Worm (Caenorhabditis elegans) whole organism, L1 larva: ENCODE results near the gene Y48A6B.7.

Source experiments
- C04F5.9 ChIP-seq: sonication (generic microtip); optimal IDR thresholded peaks from 2 replicates; lab custom pipeline; 2016; ENCODE audit warnings: missing genetic modification characterization, missing compliant biosample characterization
- C34B4.2 ChIP-seq: sonication (generic microtip); optimal IDR thresholded peaks from 2 replicates; lab custom pipeline; 2017; ENCODE audit warnings: mild to moderate bottlenecking, missing genetic modification characterization, missing compliant biosample characterization
- F16B12.6 ChIP-seq: fragments of 150-350 bp; optimal IDR thresholded peaks from 2 replicates; lab custom pipeline; 2014; ENCODE audit warnings: missing biosample characterization, missing genetic modification characterization
- Y116A8C.19 ChIP-seq: sonication (generic microtip); optimal IDR thresholded peaks from 2 replicates; lab custom pipeline; 2016; ENCODE audit warnings: missing compliant biosample characterization, missing genetic modification characterization, borderline replicate concordance
- aly-2 ChIP-seq: fragments of 150-350 bp; optimal IDR thresholded peaks from 2 replicates; lab custom pipeline; 2014; ENCODE audit warnings: missing biosample characterization, missing genetic modification characterization
- blmp-1 ChIP-seq: fragments of 150-350 bp; optimal IDR thresholded peaks from 2 replicates; lab custom pipeline; 2014; ENCODE audit warnings: missing biosample characterization, missing genetic modification characterization
- ceh-88 ChIP-seq: fragments of 200-800 bp; sonication (Bioruptor generic); IDR thresholded peaks from 2 replicates; pipeline ENCODE4 v1.3.6; 2022; ENCODE audit warnings: missing genetic modification characterization, missing compliant biosample characterization
- dpl-1 ChIP-seq, 3 experiments: fragments of 150-350 bp in 2 of 3; sonication (generic microtip) in 1 of 3; optimal IDR thresholded peaks; 2 replicates each; lab custom pipeline; 2014 to 2017; ENCODE audit warnings: missing biosample characterization in 3 of 3, missing genetic modification characterization in 3 of 3, missing genetic modification reagents in 3 of 3
- dsc-1 ChIP-seq: sonication (generic microtip); optimal IDR thresholded peaks from 2 replicates; lab custom pipeline; 2016; ENCODE audit warnings: mild to moderate bottlenecking, missing genetic modification characterization, missing compliant biosample characterization
- efl-1 ChIP-seq, 4 experiments: fragments of 150-350 bp; optimal IDR thresholded peaks in 3 of 4; peaks in 1 of 4; 1 replicate in 1 of 4; 2 replicates in 3 of 4; lab custom pipeline; 2014; ENCODE audit warnings: missing biosample characterization in 2 of 4, missing genetic modification characterization in 2 of 4, missing genetic modification reagents in 2 of 4
- egl-13 ChIP-seq: sonication (generic microtip); optimal IDR thresholded peaks from 2 replicates; lab custom pipeline; 2016; ENCODE audit warnings: missing genotype, missing genetic modification reagents, missing genetic modification characterization, missing compliant biosample characterization
- elt-2 ChIP-seq: sonication (generic microtip); optimal IDR thresholded peaks from 2 replicates; lab custom pipeline; 2016; ENCODE audit warnings: missing genetic modification characterization, mild to moderate bottlenecking, inconsistent platforms, missing compliant biosample characterization, missing genetic modification reagents
- elt-3 ChIP-seq, 6 experiments: fragments of 150-350 bp in 1 of 6; sonication (generic microtip); optimal IDR thresholded peaks; 2 replicates each; lab custom pipeline; 2017 to 2018; ENCODE audit warnings: missing biosample characterization in 6 of 6, missing genetic modification characterization in 6 of 6, inconsistent platforms in 1 of 6
- ets-5 ChIP-seq: fragments of 200-800 bp; sonication (Bioruptor generic); IDR thresholded peaks from 2 replicates; pipeline ENCODE4 v1.3.6; 2022; ENCODE audit warnings: missing genetic modification characterization, missing compliant biosample characterization
- fkh-10 ChIP-seq: sonication (generic microtip); optimal IDR thresholded peaks from 2 replicates; lab custom pipeline; 2017; ENCODE audit warnings: missing biosample characterization, missing genetic modification reagents, missing genetic modification characterization
- fkh-4 ChIP-seq: sonication (generic microtip); optimal IDR thresholded peaks from 2 replicates; lab custom pipeline; 2016; ENCODE audit warnings: missing compliant biosample characterization, missing genetic modification characterization, borderline replicate concordance
- fkh-8 ChIP-seq: sonication (generic microtip); optimal IDR thresholded peaks from 2 replicates; lab custom pipeline; 2016; ENCODE audit warnings: mild to moderate bottlenecking, missing genetic modification characterization, missing compliant biosample characterization
- grh-1 ChIP-seq: fragments of 200-800 bp; sonication (Bioruptor generic); IDR thresholded peaks from 2 replicates; pipeline ENCODE4 v1.3.6; 2022; ENCODE audit warnings: missing genetic modification reagents, missing genetic modification characterization, missing compliant biosample characterization
- hpl-2 ChIP-seq: fragments of 150-350 bp; optimal IDR thresholded peaks from 2 replicates; lab custom pipeline; 2014; ENCODE audit warnings: missing biosample characterization, missing genetic modification reagents, missing genetic modification characterization
- isw-1 ChIP-seq: fragments of 200-800 bp; sonication (Bioruptor generic); IDR thresholded peaks from 2 replicates; pipeline ENCODE4 v1.3.6; 2022; ENCODE audit warnings: missing genetic modification characterization, missing compliant biosample characterization
- lin-35 ChIP-seq, 2 experiments: fragments of 150-350 bp; optimal IDR thresholded peaks; 2 replicates each; lab custom pipeline; 2014; ENCODE audit warnings: missing biosample characterization in 2 of 2, missing genetic modification characterization in 2 of 2, missing genetic modification reagents in 2 of 2
- lin-39 ChIP-seq: fragments of 150-350 bp; optimal IDR thresholded peaks from 2 replicates; lab custom pipeline; 2014; ENCODE audit warnings: missing biosample characterization, missing genetic modification reagents, missing genetic modification characterization
- lir-3 ChIP-seq: sonication (generic microtip); optimal IDR thresholded peaks from 2 replicates; lab custom pipeline; 2016; ENCODE audit warnings: mild to moderate bottlenecking, missing genetic modification characterization, moderate library complexity, missing compliant biosample characterization; ENCODE audit not compliant: poor library complexity
- mab-9 ChIP-seq: fragments of 200-800 bp; sonication (Bioruptor generic); IDR thresholded peaks from 2 replicates; pipeline ENCODE4 v1.3.6; 2022; ENCODE audit warnings: missing genetic modification reagents, missing genetic modification characterization, missing compliant biosample characterization
- mef-2 ChIP-seq: fragments of 150-350 bp; optimal IDR thresholded peaks from 2 replicates; lab custom pipeline; 2014; ENCODE audit warnings: missing biosample characterization, missing genetic modification characterization
- nhr-11 ChIP-seq: fragments of 150-350 bp; optimal IDR thresholded peaks from 2 replicates; lab custom pipeline; 2014; ENCODE audit warnings: missing biosample characterization, missing genetic modification characterization
- nhr-12 ChIP-seq: sonication (generic microtip); optimal IDR thresholded peaks from 2 replicates; lab custom pipeline; 2017; ENCODE audit warnings: missing biosample characterization, missing genetic modification characterization
- nhr-19 ChIP-seq: fragments of 200-800 bp; sonication (Bioruptor generic); conservative IDR thresholded peaks from 2 replicates; pipeline ENCODE4 v1.3.6; 2022; ENCODE audit warnings: missing genetic modification characterization, missing compliant biosample characterization
- nhr-20 ChIP-seq: sonication (generic microtip); optimal IDR thresholded peaks from 2 replicates; lab custom pipeline; 2016; ENCODE audit warnings: mild to moderate bottlenecking, missing genetic modification characterization, missing compliant biosample characterization
- nhr-28 ChIP-seq: fragments of 150-350 bp; optimal IDR thresholded peaks from 2 replicates; lab custom pipeline; 2014; ENCODE audit warnings: missing biosample characterization, missing genetic modification characterization
- nhr-47 ChIP-seq: sonication (generic microtip); optimal IDR thresholded peaks from 2 replicates; lab custom pipeline; 2016; ENCODE audit warnings: mild to moderate bottlenecking, missing genetic modification characterization, moderate library complexity, missing compliant biosample characterization
- nhr-71 ChIP-seq: sonication (generic microtip); optimal IDR thresholded peaks from 2 replicates; lab custom pipeline; 2016; ENCODE audit warnings: mild to moderate bottlenecking, missing genetic modification characterization, moderate library complexity, missing compliant biosample characterization
- nhr-84 ChIP-seq: sonication (generic microtip); optimal IDR thresholded peaks from 2 replicates; lab custom pipeline; 2017; ENCODE audit warnings: missing biosample characterization, missing genetic modification characterization
- nhr-85 ChIP-seq: sonication (generic microtip); peaks from one replicate; lab custom pipeline; 2016; ENCODE audit warnings: missing genetic modification characterization, inconsistent platforms, missing compliant biosample characterization
- pag-3 ChIP-seq: sonication (generic microtip); optimal IDR thresholded peaks from 2 replicates; lab custom pipeline; 2017; ENCODE audit warnings: missing genetic modification characterization, mild to moderate bottlenecking, missing compliant biosample characterization, antibody characterized with exemption, borderline replicate concordance; ENCODE audit not compliant: insufficient read depth
- pax-3 ChIP-seq: fragments of 200-800 bp; sonication (Bioruptor generic); optimal IDR thresholded peaks from 2 replicates; lab custom pipeline; 2018; ENCODE audit warnings: mild to moderate bottlenecking, missing genetic modification characterization, moderate library complexity, missing compliant biosample characterization
- pqm-1 ChIP-seq: sonication (generic microtip); optimal IDR thresholded peaks from 3 replicates; lab custom pipeline; 2017; ENCODE audit warnings: missing biosample characterization, missing genetic modification characterization
- rnt-1 ChIP-seq: sonication (generic microtip); optimal IDR thresholded peaks from 2 replicates; lab custom pipeline; 2016; ENCODE audit warnings: mild to moderate bottlenecking, missing genetic modification characterization, moderate library complexity, missing compliant biosample characterization
- sox-4 ChIP-seq: sonication (generic microtip); optimal IDR thresholded peaks from 2 replicates; lab custom pipeline; 2016; ENCODE audit warnings: missing genetic modification characterization, missing compliant biosample characterization
- sptf-1 ChIP-seq: fragments of 150-350 bp; optimal IDR thresholded peaks from 2 replicates; lab custom pipeline; 2014; ENCODE audit warnings: missing biosample characterization, missing genetic modification characterization
- unc-130 ChIP-seq: fragments of 150-350 bp; optimal IDR thresholded peaks from 2 replicates; lab custom pipeline; 2017; ENCODE audit warnings: missing biosample characterization, missing genetic modification characterization, inconsistent platforms
- unc-30 ChIP-seq: sonication (generic microtip); optimal IDR thresholded peaks from 2 replicates; lab custom pipeline; 2017; ENCODE audit warnings: missing biosample characterization, missing genetic modification characterization
- unc-62 ChIP-seq: fragments of 150-350 bp; optimal IDR thresholded peaks from 2 replicates; lab custom pipeline; 2014; ENCODE audit warnings: missing biosample characterization, missing genetic modification reagents, missing genetic modification characterization
- unc-86 ChIP-seq: sonication (generic microtip); optimal IDR thresholded peaks from 2 replicates; lab custom pipeline; 2016; ENCODE audit warnings: missing genetic modification characterization, missing compliant biosample characterization
- vab-15 ChIP-seq: sonication (generic microtip); optimal IDR thresholded peaks from 2 replicates; lab custom pipeline; 2017; ENCODE audit warnings: missing genotype, mild to moderate bottlenecking, missing genetic modification characterization, missing compliant biosample characterization
- zag-1 ChIP-seq: fragments of 150-350 bp; optimal IDR thresholded peaks from 2 replicates; lab custom pipeline; 2014; ENCODE audit warnings: missing biosample characterization, missing genetic modification characterization
- zip-4 ChIP-seq: fragments of 200-800 bp; sonication (Bioruptor generic); optimal IDR thresholded peaks from 2 replicates; lab custom pipeline; 2018; ENCODE audit warnings: mild to moderate bottlenecking, missing genetic modification characterization, moderate library complexity, missing compliant biosample characterization
- ztf-11 ChIP-seq, 2 experiments: sonication (generic microtip); optimal IDR thresholded peaks; 2 replicates each; lab custom pipeline; 2016 to 2017; ENCODE audit warnings: missing genetic modification characterization in 2 of 2, missing biosample characterization in 1 of 2, missing compliant biosample characterization in 1 of 2
- ztf-4 ChIP-seq: fragments of 150-350 bp; optimal IDR thresholded peaks from 2 replicates; lab custom pipeline; 2014; ENCODE audit warnings: missing biosample characterization, missing genetic modification characterization

Y48A6B.7 gene

DNA sequence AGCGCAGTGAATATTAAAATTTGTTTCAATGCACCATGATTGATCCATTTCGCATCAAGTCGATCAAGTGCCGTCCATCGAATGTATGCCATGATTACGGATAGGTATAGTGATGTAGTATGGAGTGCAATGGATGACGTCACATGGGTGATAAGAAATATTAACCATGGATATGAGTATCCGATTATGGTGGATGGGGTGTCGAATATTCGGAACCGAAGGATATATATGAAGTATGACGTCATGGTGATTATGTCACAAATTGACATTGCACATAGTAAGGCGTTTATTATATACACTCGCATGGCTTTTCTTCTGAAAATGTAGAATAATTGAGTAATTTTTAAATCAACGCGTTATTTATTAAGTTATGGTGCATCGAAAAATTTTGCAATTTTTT is 32.3 kb downstream of the Y48A6B.7 start:
- TF ChIP-seq vab-15 (tag; lab: Kevin White, UChicago): no peak
- TF ChIP-seq lin-39: no peak
- TF ChIP-seq ztf-4: no peak
- TF ChIP-seq hpl-2 (GFP tag; lab: Kevin White, UChicago): no peak
- no peak for TF ChIP-seq dpl-1 (GFP tag; optimal IDR thresholded peaks at IDR 0.05; lab: Kevin White, UChicago)
- no peak for TF ChIP-seq mab-9 (GFP tag; lab: Robert Waterston, UW)
- TF ChIP-seq C34B4.2: no peak
- TF ChIP-seq pax-3 (tag; lab: Kevin White, UChicago): no peak
- no peak for TF ChIP-seq pag-3
- no peak for TF ChIP-seq fkh-8 (tag; lab: Kevin White, UChicago)
- TF ChIP-seq sox-4 (tag; lab: Kevin White, UChicago): no peak
- TF ChIP-seq nhr-84: no peak
- no peak for TF ChIP-seq nhr-47 (tag; lab: Kevin White, UChicago)

DNA sequence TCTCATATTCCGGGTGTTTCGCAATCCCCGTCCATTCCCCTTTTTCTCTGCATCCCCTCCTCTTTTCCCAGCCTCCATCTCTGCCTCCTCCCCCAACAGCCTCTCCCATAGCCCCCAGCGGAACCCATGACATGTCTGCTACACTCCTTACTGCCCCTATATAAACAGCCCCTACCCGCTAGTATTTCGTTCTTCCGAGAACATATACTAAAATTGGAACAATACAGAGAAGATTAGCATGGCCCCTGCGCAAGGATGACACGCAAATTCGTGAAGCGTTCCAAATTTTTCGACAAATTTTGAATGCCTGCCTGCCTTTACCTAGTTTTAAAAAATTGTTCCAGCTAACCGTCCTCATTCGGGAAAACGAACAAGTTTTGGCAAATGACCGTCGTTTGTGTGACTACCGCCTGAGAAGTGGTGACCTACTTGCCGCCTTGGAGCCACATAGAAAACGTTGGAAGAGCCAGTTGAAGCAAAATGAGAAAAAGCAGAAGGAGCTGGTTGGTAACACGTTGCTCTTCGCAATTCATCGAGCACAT is 36.8 kb downstream of the Y48A6B.7 start:
- TF ChIP-seq nhr-71 (tag; lab: Kevin White, UChicago) (peak; percentile 98), ets-5 (GFP tag; lab: Robert Waterston, UW) (no peak), pax-3 (tag; lab: Kevin White, UChicago) (peak; percentile 96), fkh-8 (tag; lab: Kevin White, UChicago) (peak; percentile 96), zag-1 (peak; percentile 79), dpl-1 (GFP tag; optimal IDR thresholded peaks at IDR 0.05; lab: Kevin White, UChicago) (peak; percentile 79 to 84 (median 80)), lir-3 (peak; percentile 91), rnt-1 (tag; lab: Kevin White, UChicago) (peak; percentile 96), unc-130 (tag; lab: Kevin White, UChicago) (peak; percentile 94), nhr-85 (peak; percentile 97), mab-9 (GFP tag; lab: Robert Waterston, UW) (peak; percentile 96), nhr-19 (GFP tag; lab: Robert Waterston, UW) (peak; percentile 98), unc-30 (tag; lab: Kevin White, UChicago) (peak; percentile 45), isw-1 (peak; percentile 94), ceh-88 (peak; percentile 96), nhr-20 (tag; lab: Kevin White, UChicago) (peak; percentile 97), grh-1 (GFP tag; lab: Robert Waterston, UW) (peak; percentile 94), blmp-1 (tag; lab: Kevin White, UChicago) (peak; percentile 83), sox-4 (tag; lab: Kevin White, UChicago) (peak; percentile 96), unc-86 (peak; percentile 97), ztf-4 (peak; percentile 97), elt-3 (tag; optimal IDR thresholded peaks at IDR 0.05; lab: Kevin White, UChicago) (peak in 5 of 6 experiments; percentile 15 to 95 (median 80)), lin-35 (GFP tag; optimal IDR thresholded peaks at IDR 0.05; lab: Kevin White, UChicago) (peak; percentile 82 to 90), pag-3 (peak; percentile 75), unc-62 (peak; percentile 11), ztf-11 (tag; optimal IDR thresholded peaks at IDR 0.05; lab: Kevin White, UChicago) (peak in 1 of 2 experiments; percentile 95), sptf-1 (tag; lab: Kevin White, UChicago) (no peak), pqm-1 (tag; lab: Kevin White, UChicago) (peak; percentile 1), dsc-1 (peak; percentile 99), fkh-4 (peak; percentile 77), nhr-11 (tag; lab: Kevin White, UChicago) (peak; percentile 91), efl-1 (optimal IDR thresholded peaks at IDR 0.05; lab: Kevin White, UChicago) (peak; percentile 91), efl-1 (GFP tag; optimal IDR thresholded peaks at IDR 0.05 in 1 of 2; lab: Kevin White, UChicago) (peak; percentile 81 to 98), nhr-28 (tag; lab: Kevin White, UChicago) (no peak), fkh-10 (GFP tag; lab: Kevin White, UChicago) (peak; percentile 98), F16B12.6 (tag; lab: Kevin White, UChicago) (peak; percentile 65), aly-2 (peak; percentile 98), Y116A8C.19 (tag; lab: Kevin White, UChicago) (peak; percentile 75), C04F5.9 (tag; lab: Kevin White, UChicago) (peak; percentile 88), elt-2 (tag; lab: Kevin White, UChicago) (peak; percentile 79), egl-13 (tag; lab: Kevin White, UChicago) (peak; percentile 98), mef-2 (peak; percentile 88), zip-4 (GFP tag; lab: Kevin White, UChicago) (peak; percentile 99), nhr-12 (tag; lab: Kevin White, UChicago) (peak; percentile 62)
